Fruit fly (Drosophila melanogaster) whole organism, prepupa: ENCODE data around the gene Tis11.

ENCODE experiments used
- Blimp-1 ChIP-seq: fragments of 200-800 bp; sonication (Bioruptor generic); optimal IDR thresholded peaks from 3 replicates; lab custom pipeline; 2017; ENCODE audit warnings: missing biosample characterization, missing genetic modification characterization, mild to moderate bottlenecking, moderate library complexity, missing genetic modification reagents
- CG10631 ChIP-seq: fragments of 200-800 bp; sonication (Bioruptor generic); optimal IDR thresholded peaks from 2 replicates; lab custom pipeline; 2016; ENCODE audit warnings: missing biosample characterization, missing genetic modification characterization
- CG10669 ChIP-seq: fragments of 200-800 bp; sonication (Bioruptor generic); optimal IDR thresholded peaks from 3 replicates; lab custom pipeline; 2018; ENCODE audit warnings: missing biosample characterization, mild to moderate bottlenecking, missing genetic modification characterization, moderate library complexity
- CG11294 ChIP-seq: fragments of 200-800 bp; sonication (Bioruptor generic); IDR thresholded peaks from 2 replicates; pipeline ENCODE4 v1.3.6; 2022; ENCODE audit warnings: missing biosample characterization, missing genetic modification characterization
- CG11762 ChIP-seq: fragments of 200-800 bp; sonication (Bioruptor generic); optimal IDR thresholded peaks from 3 replicates; lab custom pipeline; 2016; ENCODE audit warnings: missing biosample characterization, missing genetic modification characterization; ENCODE audit not compliant: insufficient read depth
- CG11902 ChIP-seq: fragments of 200-800 bp; sonication (Bioruptor generic); optimal IDR thresholded peaks from 3 replicates; lab custom pipeline; 2016; ENCODE audit warnings: missing biosample characterization, missing genetic modification characterization
- CG16779 ChIP-seq: fragments of 200-800 bp; sonication (Bioruptor generic); optimal IDR thresholded peaks from 3 replicates; lab custom pipeline; 2017; ENCODE audit warnings: missing biosample characterization, mild to moderate bottlenecking, missing genetic modification characterization
- CG3032 ChIP-seq: fragments of 200-800 bp; optimal IDR thresholded peaks from 2 replicates; lab custom pipeline; 2019; ENCODE audit warnings: missing biosample characterization, mild to moderate bottlenecking, missing genetic modification characterization, moderate library complexity
- CG31627 ChIP-seq: fragments of 200-800 bp; sonication (Bioruptor generic); optimal IDR thresholded peaks from 3 replicates; lab custom pipeline; 2016; ENCODE audit warnings: missing biosample characterization, missing genetic modification characterization
- CG32006 ChIP-seq: fragments of 200-800 bp; sonication (Bioruptor generic); optimal IDR thresholded peaks from 3 replicates; lab custom pipeline; 2017; ENCODE audit warnings: missing biosample characterization, mild to moderate bottlenecking, missing genetic modification characterization
- CG34406 ChIP-seq: fragments of 200-800 bp; sonication (Bioruptor generic); optimal IDR thresholded peaks from 3 replicates; lab custom pipeline; 2016; ENCODE audit warnings: missing biosample characterization, missing genetic modification characterization
- CG3919 ChIP-seq: fragments of 200-800 bp; sonication (Bioruptor generic); optimal IDR thresholded peaks from 3 replicates; lab custom pipeline; 2016; ENCODE audit warnings: missing biosample characterization, missing genetic modification characterization
- CG4318 ChIP-seq: fragments of 200-800 bp; sonication (Bioruptor generic); optimal IDR thresholded peaks from 3 replicates; lab custom pipeline; 2017; ENCODE audit warnings: missing biosample characterization, mild to moderate bottlenecking, missing genetic modification characterization
- CG6163 ChIP-seq: fragments of 200-800 bp; sonication (Bioruptor generic); IDR thresholded peaks from 3 replicates; pipeline ENCODE4 v1.3.6; 2022; ENCODE audit warnings: missing biosample characterization, missing genetic modification characterization
- CG6792 ChIP-seq: fragments of 200-800 bp; sonication (Bioruptor generic); optimal IDR thresholded peaks from 3 replicates; lab custom pipeline; 2016; ENCODE audit warnings: missing biosample characterization, missing genetic modification characterization
- CG6808 ChIP-seq: fragments of 200-800 bp; sonication (Bioruptor generic); optimal IDR thresholded peaks from 3 replicates; lab custom pipeline; 2017; ENCODE audit warnings: missing biosample characterization, missing genetic modification characterization, mild to moderate bottlenecking, moderate library complexity, missing genetic modification reagents
- CG6854 ChIP-seq: fragments of 200-800 bp; sonication (Bioruptor generic); optimal IDR thresholded peaks from 2 replicates; lab custom pipeline; 2017; ENCODE audit warnings: missing biosample characterization, mild to moderate bottlenecking, missing genetic modification characterization
- CG8319 ChIP-seq: fragments of 200-800 bp; sonication (Bioruptor generic); optimal IDR thresholded peaks from 3 replicates; lab custom pipeline; 2016; ENCODE audit warnings: missing biosample characterization, missing genetic modification characterization
- CG9139 ChIP-seq: fragments of 200-800 bp; sonication (Bioruptor generic); optimal IDR thresholded peaks from 3 replicates; lab custom pipeline; 2017; ENCODE audit warnings: missing biosample characterization, mild to moderate bottlenecking, missing genetic modification characterization
- Eip75B ChIP-seq: fragments of 200-800 bp; sonication (Bioruptor generic); optimal IDR thresholded peaks from 3 replicates; lab custom pipeline; 2016; ENCODE audit warnings: missing biosample characterization, missing genetic modification characterization
- Eip78C ChIP-seq: fragments of 200-800 bp; sonication (Bioruptor generic); peaks from one replicate; lab custom pipeline; 2016; ENCODE audit warnings: missing biosample characterization, missing genetic modification characterization
- Eip93F ChIP-seq: fragments of 200-800 bp; sonication (Bioruptor generic); optimal IDR thresholded peaks from 2 replicates; lab custom pipeline; 2016; ENCODE audit warnings: missing biosample characterization, mild to moderate bottlenecking, missing genetic modification characterization
- Ets96B ChIP-seq: fragments of 200-800 bp; optimal IDR thresholded peaks from 2 replicates; lab custom pipeline; 2019; ENCODE audit warnings: missing biosample characterization, mild to moderate bottlenecking, missing genetic modification characterization, moderate library complexity
- Hr38 ChIP-seq: sonication (Bioruptor generic); optimal IDR thresholded peaks from 2 replicates; lab custom pipeline; 2016; ENCODE audit warnings: missing biosample characterization, missing genetic modification characterization
- Hr39 ChIP-seq: fragments of 200-800 bp; sonication (Bioruptor generic); optimal IDR thresholded peaks from 2 replicates; lab custom pipeline; 2016; ENCODE audit warnings: missing biosample characterization, missing genetic modification characterization
- Lpt ChIP-seq: fragments of 200-800 bp; sonication (Bioruptor generic); optimal IDR thresholded peaks from 3 replicates; lab custom pipeline; 2016; ENCODE audit warnings: missing biosample characterization, missing genetic modification characterization
- Met ChIP-seq: fragments of 200-800 bp; sonication (Bioruptor generic); optimal IDR thresholded peaks from 3 replicates; lab custom pipeline; 2016; ENCODE audit warnings: missing biosample characterization, missing genetic modification characterization
- OdsH ChIP-seq: fragments of 200-800 bp; sonication (Bioruptor generic); optimal IDR thresholded peaks from 3 replicates; lab custom pipeline; 2016; ENCODE audit warnings: missing biosample characterization, missing genetic modification characterization
- Sox102F ChIP-seq: fragments of 200-800 bp; sonication (Bioruptor generic); optimal IDR thresholded peaks from 2 replicates; lab custom pipeline; 2016; ENCODE audit warnings: missing biosample characterization, mild to moderate bottlenecking, missing genetic modification characterization
- Sox14 ChIP-seq: fragments of 200-800 bp; sonication (Bioruptor generic); optimal IDR thresholded peaks from 3 replicates; lab custom pipeline; 2016; ENCODE audit warnings: missing biosample characterization, missing genetic modification characterization
- Sox15 ChIP-seq: fragments of 200-800 bp; sonication (Bioruptor generic); optimal IDR thresholded peaks from 3 replicates; lab custom pipeline; 2016; ENCODE audit warnings: missing biosample characterization, missing genetic modification characterization
- achi ChIP-seq: fragments of 200-800 bp; sonication (Bioruptor generic); optimal IDR thresholded peaks from 3 replicates; lab custom pipeline; 2016; ENCODE audit warnings: missing biosample characterization, missing genetic modification characterization
- acj6 ChIP-seq: fragments of 200-800 bp; sonication (Bioruptor generic); optimal IDR thresholded peaks from 3 replicates; lab custom pipeline; 2016; ENCODE audit warnings: missing biosample characterization, missing genetic modification characterization
- cyc ChIP-seq: fragments of 200-800 bp; sonication (Bioruptor generic); optimal IDR thresholded peaks from 3 replicates; lab custom pipeline; 2016; ENCODE audit warnings: missing biosample characterization, missing genetic modification characterization
- dac ChIP-seq: fragments of 200-800 bp; sonication (Bioruptor generic); optimal IDR thresholded peaks from 2 replicates; lab custom pipeline; 2017; ENCODE audit warnings: missing biosample characterization, mild to moderate bottlenecking, missing genetic modification characterization
- dsx ChIP-seq: fragments of 200-800 bp; optimal IDR thresholded peaks from 3 replicates; lab custom pipeline; 2019; ENCODE audit warnings: missing biosample characterization, mild to moderate bottlenecking, missing genetic modification characterization, moderate library complexity; ENCODE audit not compliant: poor library complexity, severe bottlenecking
- eg ChIP-seq: fragments of 200-800 bp; sonication (Bioruptor generic); IDR thresholded peaks from 3 replicates; pipeline ENCODE4 v1.3.6; 2022; ENCODE audit warnings: missing biosample characterization, missing genetic modification characterization
- fd59A ChIP-seq: fragments of 200-800 bp; sonication (Bioruptor generic); optimal IDR thresholded peaks from 2 replicates; lab custom pipeline; 2017; ENCODE audit warnings: missing biosample characterization, mild to moderate bottlenecking, missing genetic modification characterization, missing genetic modification reagents
- fkh ChIP-seq: fragments of 200-800 bp; sonication (Bioruptor generic); optimal IDR thresholded peaks from 3 replicates; lab custom pipeline; 2017; ENCODE audit warnings: missing biosample characterization, mild to moderate bottlenecking, missing genetic modification characterization, moderate library complexity
- lz ChIP-seq: fragments of 200-800 bp; sonication (Bioruptor generic); optimal IDR thresholded peaks from 3 replicates; lab custom pipeline; 2016; ENCODE audit warnings: missing biosample characterization, missing genetic modification characterization
- net ChIP-seq: fragments of 200-800 bp; sonication (Bioruptor generic); optimal IDR thresholded peaks from 3 replicates; lab custom pipeline; 2016; ENCODE audit warnings: missing biosample characterization, missing genetic modification characterization
- pdm3 ChIP-seq: fragments of 200-800 bp; sonication (Bioruptor generic); optimal IDR thresholded peaks from 3 replicates; lab custom pipeline; 2016; ENCODE audit warnings: missing biosample characterization, missing genetic modification characterization
- salr ChIP-seq, 2 experiments: fragments of 200-800 bp; sonication (Bioruptor generic); optimal IDR thresholded peaks; 3 replicates each; lab custom pipeline; 2016 to 2018; ENCODE audit warnings: missing biosample characterization in 2 of 2, missing genetic modification characterization in 2 of 2, mild to moderate bottlenecking in 1 of 2
- spab ChIP-seq: fragments of 200-800 bp; sonication (Bioruptor generic); optimal IDR thresholded peaks from 2 replicates; lab custom pipeline; 2017; ENCODE audit warnings: missing biosample characterization, mild to moderate bottlenecking, missing genetic modification characterization, missing genetic modification reagents
- ss ChIP-seq, 2 experiments: fragments of 200-800 bp; sonication (Bioruptor generic); optimal IDR thresholded peaks; 2 replicates in 1 of 2; 3 replicates in 1 of 2; lab custom pipeline; 2017 to 2018; ENCODE audit warnings: mild to moderate bottlenecking in 2 of 2, missing biosample characterization in 2 of 2, missing genetic modification characterization in 2 of 2, moderate library complexity in 1 of 2
- vri ChIP-seq: fragments of 200-800 bp; sonication (Bioruptor generic); optimal IDR thresholded peaks from 3 replicates; lab custom pipeline; 2016; ENCODE audit warnings: missing biosample characterization, mild to moderate bottlenecking, missing genetic modification characterization

The Tis11 gene

DNA sequence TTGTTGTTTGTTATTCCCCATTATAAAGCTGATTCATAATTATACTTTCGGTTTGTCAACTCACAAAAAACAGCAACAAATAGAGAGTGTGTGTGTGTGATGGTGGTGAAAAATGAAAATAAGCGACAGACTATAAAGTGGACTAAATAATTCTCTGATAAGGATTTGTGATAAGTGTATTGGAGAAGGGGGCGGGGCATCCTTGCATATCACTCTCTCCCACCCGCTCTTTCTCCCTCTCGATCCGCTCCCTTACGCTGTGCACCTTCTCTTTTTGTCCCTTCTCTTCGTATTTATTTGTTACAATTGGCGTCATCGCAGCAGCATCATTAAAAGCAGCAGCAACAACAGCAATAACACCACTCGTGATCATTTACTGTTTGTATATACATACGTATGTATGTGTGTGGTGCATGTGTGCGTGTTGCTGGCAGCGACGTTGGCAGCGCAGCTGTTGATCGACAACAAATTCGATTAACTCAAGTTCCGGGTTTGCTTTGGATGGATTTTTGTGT is 2.3 kb downstream of the Tis11 start (continued):
- TF ChIP-seq salr (GFP tag; optimal IDR thresholded peaks at IDR 0.05; lab: Kevin White, UChicago) (no peak), spab (GFP tag; lab: Kevin White, UChicago) (no peak), Sox102F (GFP tag; lab: Kevin White, UChicago) (peak; percentile 36), CG3919 (no peak), OdsH (GFP tag; lab: Kevin White, UChicago) (no peak), Sox14 (no peak), fkh (GFP tag; lab: Kevin White, UChicago) (peak; percentile 72), Eip78C (GFP tag; lab: Kevin White, UChicago) (peak; percentile 18), dac (GFP tag; lab: Kevin White, UChicago) (no peak), Hr39 (GFP tag; lab: Kevin White, UChicago) (peak; percentile 32), CG34406 (GFP tag; lab: Kevin White, UChicago) (no peak), Eip75B (GFP tag; lab: Kevin White, UChicago) (no peak), CG9139 (no peak), CG3032 (tag; lab: Kevin White, UChicago) (no peak), CG6808 (GFP tag; lab: Kevin White, UChicago) (no peak), acj6 (GFP tag; lab: Kevin White, UChicago) (no peak), CG10631 (GFP tag; lab: Kevin White, UChicago) (no peak), achi (GFP tag; lab: Kevin White, UChicago) (no peak), Eip93F (no peak), CG10669 (GFP tag; lab: Kevin White, UChicago) (no peak), CG11762 (GFP tag; lab: Kevin White, UChicago) (no peak), Ets96B (tag; lab: Kevin White, UChicago) (no peak), pdm3 (GFP tag; lab: Kevin White, UChicago) (no peak)

DNA sequence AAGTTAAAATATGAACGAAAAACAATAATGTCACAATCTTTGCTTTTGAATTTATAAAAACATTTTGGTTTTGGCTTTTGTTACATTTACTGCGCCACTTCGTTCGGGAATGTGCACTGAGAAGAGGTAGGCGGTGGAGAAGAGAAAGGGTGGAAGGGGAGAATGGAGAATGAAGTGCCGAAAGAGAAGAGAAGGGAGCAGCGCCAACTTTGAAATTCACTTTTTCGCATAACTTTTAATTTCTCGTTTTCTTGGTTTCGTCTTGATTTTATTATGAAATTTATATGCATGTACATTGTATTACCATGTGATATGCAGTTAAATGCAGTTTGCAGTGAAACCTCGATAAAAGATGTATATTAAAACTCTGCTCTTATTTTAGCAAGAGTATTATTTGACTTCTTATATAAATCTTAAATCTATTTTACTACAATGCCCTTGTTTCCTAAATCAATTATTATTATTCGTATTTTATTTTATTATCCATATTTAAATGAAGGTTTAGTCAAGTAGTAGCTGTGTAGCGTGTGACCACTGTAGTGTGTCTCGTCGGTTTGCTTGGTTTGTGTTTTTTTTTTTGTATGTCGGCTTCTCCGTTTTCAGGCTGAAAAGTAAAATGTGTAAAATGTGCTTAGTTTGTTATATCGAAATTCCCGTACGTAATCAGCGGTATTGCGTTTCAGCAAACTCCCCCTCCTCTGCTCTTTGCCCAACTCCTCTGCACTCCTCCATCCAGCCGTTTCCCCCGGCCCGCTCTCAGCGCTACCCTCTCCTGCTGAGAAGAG is 3.7 kb downstream of the Tis11 start:
- peak; percentile 35 for TF ChIP-seq net (GFP tag; lab: Kevin White, UChicago)
- no peak for TF ChIP-seq dac (GFP tag; lab: Kevin White, UChicago)
- TF ChIP-seq Hr38 (GFP tag; lab: Kevin White, UChicago), result no peak
- TF ChIP-seq CG16779 (tag; lab: Kevin White, UChicago), result no peak
- peak; percentile 53 for TF ChIP-seq CG3919
- TF ChIP-seq CG6163 (GFP tag; lab: Robert Waterston, UW), result peak; percentile 38; the same call in 2 of the 3 replicates
- peak; percentile 28 for TF ChIP-seq cyc (GFP tag; lab: Kevin White, UChicago)
- TF ChIP-seq CG11902 (GFP tag; lab: Kevin White, UChicago), result peak; percentile 37
- TF ChIP-seq CG6792, result peak; percentile 45
- TF ChIP-seq CG10669 (GFP tag; lab: Kevin White, UChicago), result peak; percentile 28
- no peak for TF ChIP-seq vri (GFP tag; lab: Kevin White, UChicago)
- peak; percentile 54 for TF ChIP-seq achi (GFP tag; lab: Kevin White, UChicago)
- TF ChIP-seq Sox14, result peak; percentile 22
- TF ChIP-seq eg (GFP tag; lab: Robert Waterston, UW), result peak; percentile 52; the same call in 1 of the 3 replicates
- TF ChIP-seq CG31627 (GFP tag; lab: Kevin White, UChicago), result peak; percentile 29
- peak; percentile 70 for TF ChIP-seq Blimp-1 (GFP tag; lab: Kevin White, UChicago)
- TF ChIP-seq CG11294 (GFP tag; lab: Robert Waterston, UW), result no peak
- TF ChIP-seq Lpt, result no peak
- TF ChIP-seq fkh (GFP tag; lab: Kevin White, UChicago), result no peak
- peak; percentile 47 for TF ChIP-seq pdm3 (GFP tag; lab: Kevin White, UChicago)
- TF ChIP-seq CG6854, result no peak
- peak; percentile 51 for TF ChIP-seq dsx (GFP tag; lab: Kevin White, UChicago)
- peak; percentile 33 for TF ChIP-seq CG4318 (GFP tag; lab: Kevin White, UChicago)
- peak; percentile 58 for TF ChIP-seq lz (GFP tag; lab: Kevin White, UChicago)
- TF ChIP-seq Sox15 (GFP tag; lab: Kevin White, UChicago), result peak; percentile 6
- TF ChIP-seq spab (GFP tag; lab: Kevin White, UChicago), result peak; percentile 36
- peak; percentile 71 for TF ChIP-seq Met (GFP tag; lab: Kevin White, UChicago)
- TF ChIP-seq ss (GFP tag; optimal IDR thresholded peaks at IDR 0.05; lab: Kevin White, UChicago), result peak in 1 of 2 experiments; percentile 34
- TF ChIP-seq Hr39 (GFP tag; lab: Kevin White, UChicago), result no peak
- peak; percentile 64 for TF ChIP-seq CG32006 (GFP tag; lab: Kevin White, UChicago)
- peak; percentile 53 for TF ChIP-seq CG8319
- TF ChIP-seq acj6 (GFP tag; lab: Kevin White, UChicago), result peak; percentile 68
- peak; percentile 17 for TF ChIP-seq fd59A (GFP tag; lab: Kevin White, UChicago)
- TF ChIP-seq CG10631 (GFP tag; lab: Kevin White, UChicago), result peak; percentile 75
